Worm (Caenorhabditis elegans): ENCODE results near the gene oac-46.

DNA sequence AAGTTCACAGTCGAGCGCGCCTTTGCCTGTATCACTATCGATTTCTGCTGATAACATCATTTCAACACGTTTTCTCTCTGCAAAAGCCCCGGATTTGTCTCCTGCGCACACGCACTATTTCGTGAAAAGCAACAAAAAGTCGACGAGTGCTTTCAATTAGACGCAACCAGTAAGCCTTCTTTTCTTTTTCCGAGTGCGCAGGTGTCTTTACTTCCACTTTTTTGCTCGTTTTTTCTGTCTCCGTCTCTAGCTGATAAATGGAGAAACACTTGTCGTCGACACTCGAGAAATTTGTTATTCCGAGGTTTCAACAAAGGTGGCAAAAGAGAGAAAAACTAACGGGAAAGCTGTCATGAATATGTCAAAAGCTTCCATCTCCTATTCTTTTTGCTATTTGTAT, 39.7 kb upstream of the oac-46 start:
- TF ChIP-seq hlh-8 (tag; optimal IDR thresholded peaks at IDR 0.05) (no peak), nfya-1 (tag; optimal IDR thresholded peaks at IDR 0.05) (no peak), rnt-1 (tag; optimal IDR thresholded peaks at IDR 0.05) (no peak), unc-42 (tag; optimal IDR thresholded peaks at IDR 0.05) (no peak), F13H6.1 (tag; optimal IDR thresholded peaks at IDR 0.05) (no peak), nhr-11 (tag; optimal IDR thresholded peaks at IDR 0.05) (no peak)
